Fruit fly (Drosophila melanogaster): Measurements from ENCODE around the gene dop.

dm6 chr3L:15566484-15566955, 707 bp downstream of the dop start:
- peak; percentile 66 for TF ChIP-seq h (GFP tag; optimal IDR thresholded peaks at IDR 0.05)
- no peak for TF ChIP-seq dmrt93B (GFP tag; optimal IDR thresholded peaks at IDR 0.05)
- TF ChIP-seq brk (GFP tag; optimal IDR thresholded peaks at IDR 0.05) = no peak
- no peak for TF ChIP-seq usp (GFP tag; optimal IDR thresholded peaks at IDR 0.05)
- TF ChIP-seq rgr (GFP tag; optimal IDR thresholded peaks at IDR 0.05) = peak; percentile 68
- peak; percentile 32 for TF ChIP-seq CG32264 (GFP tag; optimal IDR thresholded peaks at IDR 0.05)
- TF ChIP-seq Myc (optimal IDR thresholded peaks at IDR 0.05) = no peak
